Fruit fly (Drosophila melanogaster): ENCODE data around the gene CG15282.

DNA sequence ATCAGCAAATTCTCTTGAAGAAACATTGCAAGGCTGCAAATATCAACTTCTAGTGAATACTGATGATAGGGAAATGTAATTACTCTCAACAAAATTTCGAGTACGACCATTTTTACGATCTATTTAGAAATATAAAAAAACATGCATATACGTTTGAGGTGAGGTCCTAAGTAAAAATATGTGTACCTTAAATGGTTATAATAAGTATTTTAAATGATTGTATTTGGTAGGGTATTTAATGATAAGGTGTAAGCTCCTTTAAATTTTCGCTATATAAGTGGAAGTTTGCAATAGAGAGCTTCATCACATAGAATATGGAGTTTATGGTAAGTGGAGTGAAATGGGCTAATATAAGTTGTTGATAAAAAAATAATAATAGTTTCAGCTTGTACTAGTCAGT, 31.9 kb downstream of the CG15282 start, which contains the start of gene CG42681:
- TF ChIP-seq CG9705 (GFP tag; optimal IDR thresholded peaks at IDR 0.05) (no peak), HLH106 (tag; optimal IDR thresholded peaks at IDR 0.05) (no peak), Dfd (GFP tag; optimal IDR thresholded peaks at IDR 0.05) (no peak)

All from whole organism, wandering third instar larva.